Fruit fly (Drosophila melanogaster): ENCODE results near the gene CG1792.

Gene CG1792

DNA sequence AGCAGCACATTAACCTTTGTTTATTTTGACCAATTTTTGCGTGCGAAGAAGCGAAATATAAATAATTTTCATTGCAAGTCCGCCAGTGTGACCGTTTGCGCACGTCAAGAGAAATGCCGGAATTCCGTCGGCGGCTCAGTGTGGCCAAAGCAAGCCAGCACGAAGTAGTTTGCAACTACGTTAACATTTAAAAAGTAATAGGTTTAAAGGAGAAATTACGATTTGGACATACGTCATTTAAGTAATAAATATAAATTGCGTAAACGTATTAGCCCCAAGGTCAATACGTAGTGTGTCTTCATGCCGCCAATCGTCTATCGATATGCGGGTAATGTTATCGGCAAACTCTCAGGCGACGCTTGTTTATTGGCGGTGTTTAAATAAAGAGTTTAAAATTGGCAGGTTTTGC, 35.5 kb upstream of the CG1792 start, which contains the start of the genes pygo and rod (continued):
- TF ChIP-seq HLHmδ (GFP tag; optimal IDR thresholded peaks at IDR 0.05) (no peak), CG12391 (tag; optimal IDR thresholded peaks at IDR 0.05) (peak; percentile 34), CG11093 (GFP tag; IDR thresholded peaks at IDR 0.05) (no peak), unc-4 (GFP tag; IDR thresholded peaks at IDR 0.05; ENCODE audit: partially characterized antibody) (peak; percentile 67), slbo (GFP tag; IDR thresholded peaks at IDR 0.05) (no peak), CG8388 (GFP tag; optimal IDR thresholded peaks at IDR 0.05) (no peak), Rfx (GFP tag; IDR thresholded peaks at IDR 0.05) (no peak), amos (GFP tag; IDR thresholded peaks at IDR 0.05; ENCODE audit: partially characterized antibody) (peak; percentile 57), oc (tag; optimal IDR thresholded peaks at IDR 0.05) (no peak), CG6683 (GFP tag; optimal IDR thresholded peaks at IDR 0.05) (no peak), CG1233 (GFP tag; optimal IDR thresholded peaks at IDR 0.05) (no peak), CG13424 (tag; optimal IDR thresholded peaks at IDR 0.05) (peak; percentile 16), CG8924 (tag; optimal IDR thresholded peaks at IDR 0.05) (no peak), CG6689 (GFP tag; IDR thresholded peaks at IDR 0.05) (no peak), HHEX (GFP tag; optimal IDR thresholded peaks at IDR 0.05) (no peak), knrl (GFP tag; IDR thresholded peaks at IDR 0.05; ENCODE audit: partially characterized antibody) (peak; percentile 58; the same call in 2 of the 3 replicates), Xbp1 (GFP tag; optimal IDR thresholded peaks at IDR 0.05) (peak; percentile 39), Hsf (GFP tag; optimal IDR thresholded peaks at IDR 0.05) (no peak), ken (GFP tag; IDR thresholded peaks at IDR 0.05) (no peak), Dip2 (GFP tag; IDR thresholded peaks at IDR 0.05) (no peak), cad (GFP tag; optimal IDR thresholded peaks at IDR 0.05) (no peak), CG10431 (GFP tag; optimal IDR thresholded peaks at IDR 0.05) (no peak), CG2678 (tag; optimal IDR thresholded peaks at IDR 0.05) (no peak), Sox102F (GFP tag; optimal IDR thresholded peaks at IDR 0.05) (no peak), Dad (GFP tag; optimal IDR thresholded peaks at IDR 0.05) (no peak), Poxn (GFP tag; IDR thresholded peaks at IDR 0.05) (no peak), chinmo (GFP tag; IDR thresholded peaks at IDR 0.05; ENCODE audit: partially characterized antibody) (0 out of 4 replicates have a peak, but pooled peaks have one; percentile 60), dimm (GFP tag; IDR thresholded peaks at IDR 0.05) (no peak), crc (GFP tag; optimal IDR thresholded peaks at IDR 0.05) (no peak), Neu2 (GFP tag; optimal IDR thresholded peaks at IDR 0.05; ENCODE audit: borderline replicate concordance) (no peak), vnd (GFP tag; IDR thresholded peaks at IDR 0.05; ENCODE audit: partially characterized antibody) (0 out of 3 replicates have a peak, but pooled peaks have one; percentile 30), CG6254 (GFP tag; optimal IDR thresholded peaks at IDR 0.05) (no peak), fd96Cb (tag; optimal IDR thresholded peaks at IDR 0.05) (no peak), aop (GFP tag; IDR thresholded peaks at IDR 0.05) (no peak), lov (optimal IDR thresholded peaks at IDR 0.05) (no peak), lov (GFP tag; IDR thresholded peaks at IDR 0.05) (no peak), Dll (GFP tag; IDR thresholded peaks at IDR 0.05; ENCODE audit: partially characterized antibody) (peak; percentile 76), dm (GFP tag; optimal IDR thresholded peaks at IDR 0.05) (no peak), CG4730 (GFP tag; IDR thresholded peaks at IDR 0.05) (no peak), CG4424 (GFP tag; optimal IDR thresholded peaks at IDR 0.05) (no peak), Bgb (GFP tag; IDR thresholded peaks at IDR 0.05; ENCODE audit: partially characterized antibody) (peak; percentile 59; the same call in 1 of the 2 replicates), D19A (tag; optimal IDR thresholded peaks at IDR 0.05) (no peak), zfh2 (GFP tag; optimal IDR thresholded peaks at IDR 0.05) (peak; percentile 15), so (GFP tag; IDR thresholded peaks at IDR 0.05) (no peak), ind (GFP tag; optimal IDR thresholded peaks at IDR 0.05) (no peak), inv (GFP tag; IDR thresholded peaks at IDR 0.05; ENCODE audit: partially characterized antibody) (peak; percentile 47), Mrtf (GFP tag; IDR thresholded peaks at IDR 0.05) (no peak), ci (GFP tag; IDR thresholded peaks at IDR 0.05) (peak; percentile 28; the same call in 1 of the 3 replicates), Side (GFP tag; optimal IDR thresholded peaks at IDR 0.05) (peak; percentile 15), PHDP (tag; optimal IDR thresholded peaks at IDR 0.05) (no peak), Adf1 (GFP tag; IDR thresholded peaks at IDR 0.05) (no peak)

All from whole organism, embryonic.